Worm (Caenorhabditis elegans) whole organism, L1 larva: ENCODE results near the gene tbc-10.

Source experiments
- ama-1 ChIP-seq: fragments of 150-350 bp; optimal IDR thresholded peaks from 2 replicates; lab custom pipeline; 2014
- ceh-63 ChIP-seq: fragments of 200-800 bp; sonication (Bioruptor generic); optimal IDR thresholded peaks from 2 replicates; lab custom pipeline; 2018; ENCODE audit warnings: mild to moderate bottlenecking, missing genetic modification characterization, missing compliant biosample characterization
- ceh-88 ChIP-seq: fragments of 200-800 bp; sonication (Bioruptor generic); IDR thresholded peaks from 2 replicates; pipeline ENCODE4 v1.3.6; 2022; ENCODE audit warnings: missing genetic modification characterization, missing compliant biosample characterization
- ces-1 ChIP-seq: fragments of 150-350 bp; optimal IDR thresholded peaks from 2 replicates; lab custom pipeline; 2014; ENCODE audit warnings: missing biosample characterization, missing genetic modification reagents, missing genetic modification characterization
- efl-1 ChIP-seq, 4 experiments: fragments of 150-350 bp; optimal IDR thresholded peaks in 3 of 4; peaks in 1 of 4; 1 replicate in 1 of 4; 2 replicates in 3 of 4; lab custom pipeline; 2014; ENCODE audit warnings: missing biosample characterization in 2 of 4, missing genetic modification characterization in 2 of 4, missing genetic modification reagents in 2 of 4
- efl-3 ChIP-seq: fragments of 200-800 bp; sonication (Bioruptor generic); optimal IDR thresholded peaks from 2 replicates; lab custom pipeline; 2018; ENCODE audit warnings: mild to moderate bottlenecking, missing genetic modification characterization, missing compliant biosample characterization
- elt-2 ChIP-seq: sonication (generic microtip); optimal IDR thresholded peaks from 2 replicates; lab custom pipeline; 2016; ENCODE audit warnings: missing genetic modification characterization, mild to moderate bottlenecking, inconsistent platforms, missing compliant biosample characterization, missing genetic modification reagents
- fkh-4 ChIP-seq: sonication (generic microtip); optimal IDR thresholded peaks from 2 replicates; lab custom pipeline; 2016; ENCODE audit warnings: missing compliant biosample characterization, missing genetic modification characterization, borderline replicate concordance
- fkh-8 ChIP-seq: sonication (generic microtip); optimal IDR thresholded peaks from 2 replicates; lab custom pipeline; 2016; ENCODE audit warnings: mild to moderate bottlenecking, missing genetic modification characterization, missing compliant biosample characterization
- grh-1 ChIP-seq: fragments of 200-800 bp; sonication (Bioruptor generic); IDR thresholded peaks from 2 replicates; pipeline ENCODE4 v1.3.6; 2022; ENCODE audit warnings: missing genetic modification reagents, missing genetic modification characterization, missing compliant biosample characterization
- hlh-17 ChIP-seq: fragments of 200-800 bp; sonication (Bioruptor generic); optimal IDR thresholded peaks from 2 replicates; lab custom pipeline; 2018; ENCODE audit warnings: missing genetic modification characterization, mild to moderate bottlenecking, missing compliant biosample characterization, moderate library complexity, borderline replicate concordance
- hlh-4 ChIP-seq: sonication (generic microtip); optimal IDR thresholded peaks from 2 replicates; lab custom pipeline; 2016; ENCODE audit warnings: mild to moderate bottlenecking, missing genetic modification characterization, missing compliant biosample characterization
- hpl-2 ChIP-seq: fragments of 150-350 bp; optimal IDR thresholded peaks from 2 replicates; lab custom pipeline; 2014; ENCODE audit warnings: missing biosample characterization, missing genetic modification reagents, missing genetic modification characterization
- isw-1 ChIP-seq: fragments of 200-800 bp; sonication (Bioruptor generic); IDR thresholded peaks from 2 replicates; pipeline ENCODE4 v1.3.6; 2022; ENCODE audit warnings: missing genetic modification characterization, missing compliant biosample characterization
- lin-13 ChIP-seq: fragments of 150-350 bp; optimal IDR thresholded peaks from 2 replicates; lab custom pipeline; 2014; ENCODE audit warnings: missing biosample characterization, missing genetic modification reagents, missing genetic modification characterization
- lin-14 ChIP-seq: fragments of 200-800 bp; sonication (Bioruptor generic); optimal IDR thresholded peaks from 2 replicates; lab custom pipeline; 2018; ENCODE audit warnings: mild to moderate bottlenecking, missing genetic modification characterization, moderate library complexity, missing compliant biosample characterization
- lin-35 ChIP-seq, 2 experiments: fragments of 150-350 bp; optimal IDR thresholded peaks; 2 replicates each; lab custom pipeline; 2014; ENCODE audit warnings: missing biosample characterization in 2 of 2, missing genetic modification characterization in 2 of 2, missing genetic modification reagents in 2 of 2
- lsy-2 ChIP-seq, 2 experiments: fragments of 150-350 bp; optimal IDR thresholded peaks; 2 replicates each; lab custom pipeline; 2014; ENCODE audit warnings: missing biosample characterization in 2 of 2, missing genetic modification characterization in 2 of 2
- mab-9 ChIP-seq: fragments of 200-800 bp; sonication (Bioruptor generic); IDR thresholded peaks from 2 replicates; pipeline ENCODE4 v1.3.6; 2022; ENCODE audit warnings: missing genetic modification reagents, missing genetic modification characterization, missing compliant biosample characterization
- mep-1 ChIP-seq: fragments of 150-350 bp; optimal IDR thresholded peaks from 2 replicates; lab custom pipeline; 2014; ENCODE audit warnings: missing biosample characterization, missing genetic modification characterization
- nhr-12 ChIP-seq: sonication (generic microtip); optimal IDR thresholded peaks from 2 replicates; lab custom pipeline; 2017; ENCODE audit warnings: missing biosample characterization, missing genetic modification characterization
- nhr-20 ChIP-seq: sonication (generic microtip); optimal IDR thresholded peaks from 2 replicates; lab custom pipeline; 2016; ENCODE audit warnings: mild to moderate bottlenecking, missing genetic modification characterization, missing compliant biosample characterization
- nhr-71 ChIP-seq: sonication (generic microtip); optimal IDR thresholded peaks from 2 replicates; lab custom pipeline; 2016; ENCODE audit warnings: mild to moderate bottlenecking, missing genetic modification characterization, moderate library complexity, missing compliant biosample characterization
- nhr-90 ChIP-seq: sonication (generic microtip); optimal IDR thresholded peaks from 2 replicates; lab custom pipeline; 2016; ENCODE audit warnings: mild to moderate bottlenecking, missing genetic modification characterization, missing compliant biosample characterization; ENCODE audit not compliant: poor library complexity
- sptf-1 ChIP-seq: fragments of 150-350 bp; optimal IDR thresholded peaks from 2 replicates; lab custom pipeline; 2014; ENCODE audit warnings: missing biosample characterization, missing genetic modification characterization
- swsn-7 ChIP-seq: sonication (generic microtip); optimal IDR thresholded peaks from 2 replicates; lab custom pipeline; 2016; ENCODE audit warnings: missing genetic modification characterization, missing compliant biosample characterization
- vab-15 ChIP-seq: sonication (generic microtip); optimal IDR thresholded peaks from 2 replicates; lab custom pipeline; 2017; ENCODE audit warnings: missing genotype, mild to moderate bottlenecking, missing genetic modification characterization, missing compliant biosample characterization
- xbp-1 ChIP-seq: sonication (generic microtip); optimal IDR thresholded peaks from 2 replicates; lab custom pipeline; 2016; ENCODE audit warnings: missing genetic modification characterization, missing compliant biosample characterization
- zag-1 ChIP-seq: fragments of 150-350 bp; optimal IDR thresholded peaks from 2 replicates; lab custom pipeline; 2014; ENCODE audit warnings: missing biosample characterization, missing genetic modification characterization
- zip-4 ChIP-seq: fragments of 200-800 bp; sonication (Bioruptor generic); optimal IDR thresholded peaks from 2 replicates; lab custom pipeline; 2018; ENCODE audit warnings: mild to moderate bottlenecking, missing genetic modification characterization, moderate library complexity, missing compliant biosample characterization
- ztf-4 ChIP-seq: fragments of 150-350 bp; optimal IDR thresholded peaks from 2 replicates; lab custom pipeline; 2014; ENCODE audit warnings: missing biosample characterization, missing genetic modification characterization

tbc-10 gene

DNA sequence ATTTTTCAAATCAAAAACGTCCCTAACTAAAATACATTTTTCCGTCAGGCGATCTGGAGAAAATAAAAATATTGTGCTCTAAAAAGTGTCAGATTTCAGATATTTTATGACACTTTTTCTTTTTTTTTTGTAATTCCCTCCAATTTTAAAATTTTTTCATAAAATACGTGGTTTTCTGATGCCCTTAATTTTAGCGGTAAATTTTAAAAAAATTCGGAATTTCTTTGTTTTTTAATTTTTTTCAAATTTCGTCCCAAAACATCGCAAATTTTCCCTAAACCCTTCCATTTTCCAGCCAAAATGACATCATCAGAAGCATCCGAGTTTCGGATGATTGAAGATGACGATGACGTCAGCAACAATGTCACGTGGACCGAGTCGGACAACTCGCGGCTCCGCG lies 8.5 kb downstream of the tbc-10 start, which contains the start of gene trp-2:
Gene trp-2 (plus strand): TSS at position 301 of the 400 bp plus-strand sequence.
- no peak for TF ChIP-seq hlh-4 (tag; lab: Kevin White, UChicago)
- TF ChIP-seq, all 84 proteins: peak for 0

DNA sequence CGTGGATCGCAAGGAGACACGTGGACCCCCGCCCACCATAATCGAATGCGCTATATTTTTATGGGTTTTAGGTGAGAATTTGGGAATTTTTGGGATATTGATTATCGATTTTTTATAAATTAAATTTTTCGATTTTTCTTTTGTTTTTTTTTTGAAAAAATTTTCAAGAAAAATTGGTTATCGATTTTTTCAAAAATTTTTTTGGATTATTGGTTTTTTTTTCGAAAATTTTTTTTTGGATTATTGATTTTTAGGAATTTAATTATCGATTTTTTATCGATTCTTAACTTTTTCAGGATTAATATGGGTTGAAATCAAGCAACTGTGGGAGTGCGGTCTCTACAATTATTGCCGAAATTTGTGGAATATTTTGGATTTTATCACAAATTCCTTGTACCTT lies 13.5 kb downstream of the tbc-10 start:
- no peak for TF ChIP-seq ztf-4
- no peak for TF ChIP-seq zip-4
- no peak for TF ChIP-seq mab-9 (GFP tag; lab: Robert Waterston, UW)
- TF ChIP-seq lin-35 (GFP tag; optimal IDR thresholded peaks at IDR 0.05; lab: Kevin White, UChicago): no peak
- no peak for TF ChIP-seq nhr-90
- TF ChIP-seq lsy-2 (tag; optimal IDR thresholded peaks at IDR 0.05; lab: Kevin White, UChicago): no peak
- TF ChIP-seq efl-3 (GFP tag; lab: Kevin White, UChicago): no peak
- no peak for TF ChIP-seq ama-1
- no peak for TF ChIP-seq mep-1

DNA sequence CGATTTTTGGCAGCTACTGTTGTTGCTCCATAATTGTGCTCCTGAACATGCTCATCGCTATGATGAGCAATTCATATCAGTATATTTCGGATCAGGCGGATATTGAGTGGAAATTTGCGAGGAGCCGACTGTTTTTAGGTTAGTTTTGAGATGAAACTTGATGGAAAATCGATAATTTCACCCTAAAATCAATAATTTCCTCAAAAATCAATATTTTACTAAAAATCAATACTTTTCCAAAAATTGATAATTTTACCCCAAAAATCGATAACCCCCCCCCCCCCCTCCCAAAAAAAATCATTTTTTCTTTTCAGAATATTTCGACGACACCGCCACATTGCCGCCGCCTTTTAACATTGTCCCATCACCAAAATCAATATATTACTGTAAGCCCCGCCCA lies 15.8 kb downstream of the tbc-10 start:
- no peak for TF ChIP-seq ceh-88 (GFP tag; lab: Robert Waterston, UW)
- TF ChIP-seq fkh-8 (tag; lab: Kevin White, UChicago): no peak
- no peak for TF ChIP-seq xbp-1 (tag; lab: Kevin White, UChicago)
- no peak for TF ChIP-seq nhr-12
- TF ChIP-seq isw-1 (GFP tag; lab: Robert Waterston, UW): no peak
- no peak for TF ChIP-seq grh-1 (GFP tag; lab: Robert Waterston, UW)

DNA sequence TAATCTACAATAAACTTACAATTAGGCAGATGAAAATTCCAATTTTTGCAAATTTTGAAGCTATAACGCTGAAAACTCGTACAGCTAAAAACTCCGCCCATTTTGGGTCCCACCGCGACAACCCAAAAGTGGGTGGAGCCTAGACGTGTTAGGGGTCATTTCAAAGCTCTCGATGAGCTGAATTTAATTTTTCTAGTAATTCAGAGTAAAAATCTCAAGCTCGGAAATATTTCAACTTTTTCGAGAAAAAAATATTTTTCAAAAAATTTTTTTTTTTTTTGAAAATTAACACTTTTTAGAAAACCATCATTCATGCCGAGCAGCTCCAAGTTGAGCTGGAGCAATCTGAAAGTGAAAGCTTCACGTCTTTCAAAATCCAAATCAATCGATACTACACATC lies 18.2 kb downstream of the tbc-10 start, which contains the start of gene R06B10.7:
Gene R06B10.7 (minus strand): TSS at position 101 of the 400 bp plus-strand sequence.
- TF ChIP-seq elt-2 (tag; lab: Kevin White, UChicago) (no peak), lin-13 (GFP tag; lab: Kevin White, UChicago) (no peak), zag-1 (tag; lab: Kevin White, UChicago) (no peak), swsn-7 (no peak), efl-3 (GFP tag; lab: Kevin White, UChicago) (no peak), ama-1 (no peak), lin-14 (no peak), nhr-71 (tag; lab: Kevin White, UChicago) (no peak), vab-15 (tag; lab: Kevin White, UChicago) (no peak), hlh-17 (GFP tag; lab: Kevin White, UChicago) (no peak), ces-1 (no peak), nhr-12 (no peak), hpl-2 (GFP tag; lab: Kevin White, UChicago) (no peak), ceh-63 (no peak), fkh-4 (tag; lab: Kevin White, UChicago) (no peak), mep-1 (no peak)

DNA sequence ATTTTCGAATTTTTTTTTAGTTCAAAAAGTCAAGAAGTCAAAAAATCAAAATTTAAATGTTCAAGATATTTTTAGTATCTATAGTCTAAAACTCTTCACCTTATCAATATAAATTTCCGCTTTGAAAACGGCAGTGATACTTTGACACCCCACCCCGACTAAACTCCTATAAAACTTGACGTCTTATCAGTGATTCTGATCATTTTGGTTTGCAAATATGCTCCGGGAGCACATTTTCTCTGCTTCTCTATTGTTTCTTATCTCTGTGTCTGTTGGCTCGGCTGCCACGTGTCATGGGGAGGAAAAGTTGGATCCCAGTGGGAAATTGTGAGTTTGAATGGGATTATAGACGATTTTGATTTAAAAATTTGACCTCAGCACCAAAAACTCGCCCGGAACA lies 19.4 kb downstream of the tbc-10 start, which contains the start of gene clec-150:
Gene clec-150 (plus strand): TSS at position 198 of the 400 bp plus-strand sequence.
- peak; percentile 5 for TF ChIP-seq nhr-20 (tag; lab: Kevin White, UChicago)
- peak; percentile 89 for TF ChIP-seq elt-2 (tag; lab: Kevin White, UChicago)
- TF ChIP-seq sptf-1 (tag; lab: Kevin White, UChicago): no peak
- no peak for TF ChIP-seq efl-1 (optimal IDR thresholded peaks at IDR 0.05; lab: Kevin White, UChicago)
- TF ChIP-seq efl-1 (GFP tag; optimal IDR thresholded peaks at IDR 0.05 in 1 of 2; lab: Kevin White, UChicago): peak in 1 of 2 experiments; percentile 79
- peak in 1 of 2 experiments; percentile 14 for TF ChIP-seq lin-35 (GFP tag; optimal IDR thresholded peaks at IDR 0.05; lab: Kevin White, UChicago)

DNA sequence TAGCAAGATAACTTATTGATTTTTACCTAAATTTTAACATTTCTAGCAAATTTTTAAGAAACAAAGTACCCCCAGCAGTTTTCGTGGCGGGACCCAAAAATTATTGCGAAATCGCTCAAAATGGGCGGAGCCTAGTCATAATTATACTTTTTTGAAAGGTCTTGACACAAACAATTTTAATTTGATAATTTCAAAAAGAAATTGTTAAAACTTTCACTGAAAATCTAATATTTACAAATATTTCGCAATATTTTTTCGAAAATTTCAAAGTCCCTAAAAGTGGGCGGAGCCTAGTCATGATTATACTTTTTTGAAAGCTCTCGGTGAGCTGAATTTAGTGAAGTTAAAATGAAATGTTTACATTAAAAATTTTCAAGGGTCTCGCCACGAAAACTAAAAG lies 21.4 kb downstream of the tbc-10 start:
- TF ChIP-seq efl-1 (optimal IDR thresholded peaks at IDR 0.05; lab: Kevin White, UChicago) (no peak), efl-1 (GFP tag; optimal IDR thresholded peaks at IDR 0.05 in 1 of 2; lab: Kevin White, UChicago) (peak in 1 of 2 experiments; percentile 47), lin-35 (GFP tag; optimal IDR thresholded peaks at IDR 0.05; lab: Kevin White, UChicago) (no peak)
- TF ChIP-seq, all 84 proteins: peak for 1
